Fruit fly (Drosophila melanogaster) whole organism, embryonic: Measurements from ENCODE around the gene prt.

ENCODE experiments used
- Atf6 ChIP-seq: fragments of 200-800 bp; sonication (Bioruptor generic); IDR thresholded peaks from 2 replicates; pipeline ENCODE4 v1.3.6; 2022; ENCODE audit warnings: missing biosample characterization, missing genetic modification characterization
- CG12744 ChIP-seq: fragments of 200-800 bp; sonication (Bioruptor generic); optimal IDR thresholded peaks from 2 replicates; lab custom pipeline; 2016; ENCODE audit warnings: missing biosample characterization, missing genetic modification characterization
- CG13287 ChIP-seq: fragments of 200-800 bp; sonication (Bioruptor generic); IDR thresholded peaks from 2 replicates; pipeline ENCODE4 v1.3.6; 2022; ENCODE audit warnings: missing biosample characterization, missing genetic modification characterization; ENCODE audit not compliant: partially characterized antibody
- CG15011 ChIP-seq: fragments of 200-800 bp; sonication (Bioruptor generic); optimal IDR thresholded peaks from 3 replicates; lab custom pipeline; 2018; ENCODE audit warnings: missing biosample characterization, mild to moderate bottlenecking, missing genetic modification characterization
- CG18599 ChIP-seq: fragments of 200-800 bp; sonication (Bioruptor generic); optimal IDR thresholded peaks from 3 replicates; lab custom pipeline; 2017; ENCODE audit warnings: missing biosample characterization, missing genetic modification characterization, mild to moderate bottlenecking, moderate library complexity, missing genetic modification reagents
- CG18619 ChIP-seq: fragments of 200-800 bp; sonication (Bioruptor generic); optimal IDR thresholded peaks from 3 replicates; lab custom pipeline; 2017; ENCODE audit warnings: missing biosample characterization, mild to moderate bottlenecking, missing genetic modification characterization
- CG2116 ChIP-seq: fragments of 200-800 bp; sonication (Bioruptor generic); optimal IDR thresholded peaks from 3 replicates; lab custom pipeline; 2018; ENCODE audit warnings: missing biosample characterization, mild to moderate bottlenecking, missing genetic modification characterization
- CG2678 ChIP-seq: fragments of 200-800 bp; sonication (Bioruptor generic); optimal IDR thresholded peaks from 3 replicates; lab custom pipeline; 2019; ENCODE audit warnings: missing biosample characterization, mild to moderate bottlenecking, missing genetic modification characterization, moderate library complexity
- CG30020 ChIP-seq: fragments of 200-800 bp; optimal IDR thresholded peaks from 2 replicates; lab custom pipeline; 2019; ENCODE audit warnings: missing biosample characterization, mild to moderate bottlenecking, missing genetic modification characterization, moderate library complexity
- CG34224 ChIP-seq: fragments of 200-800 bp; sonication (Bioruptor generic); IDR thresholded peaks from 3 replicates; pipeline ENCODE4 v1.3.6; 2022; ENCODE audit warnings: missing biosample characterization, missing genetic modification characterization; ENCODE audit not compliant: partially characterized antibody
- CG3847 ChIP-seq: fragments of 200-800 bp; sonication (Bioruptor generic); IDR thresholded peaks from 2 replicates; pipeline ENCODE4 v1.3.6; 2022; ENCODE audit warnings: missing biosample characterization, missing genetic modification characterization
- CG3995 ChIP-seq: fragments of 200-800 bp; sonication (Bioruptor generic); optimal IDR thresholded peaks from 3 replicates; lab custom pipeline; 2016; ENCODE audit warnings: missing biosample characterization, missing genetic modification characterization
- CG42726 ChIP-seq: fragments of 200-800 bp; sonication (Bioruptor generic); IDR thresholded peaks from 2 replicates; pipeline ENCODE4 v1.3.6; 2022; ENCODE audit warnings: missing biosample characterization, missing genetic modification characterization; ENCODE audit not compliant: partially characterized antibody
- CG4730 ChIP-seq: fragments of 200-800 bp; sonication (Bioruptor generic); IDR thresholded peaks from 2 replicates; pipeline ENCODE4 v1.3.6; 2022; ENCODE audit warnings: missing biosample characterization, missing genetic modification characterization
- CG6254 ChIP-seq: fragments of 200-800 bp; sonication (Bioruptor generic); optimal IDR thresholded peaks from 3 replicates; lab custom pipeline; 2017; ENCODE audit warnings: mild to moderate bottlenecking, missing biosample characterization, missing genetic modification reagents, missing genetic modification characterization
- CG6765 ChIP-seq: fragments of 200-800 bp; sonication (Bioruptor generic); optimal IDR thresholded peaks from 3 replicates; lab custom pipeline; 2017; ENCODE audit warnings: missing biosample characterization, mild to moderate bottlenecking, missing genetic modification characterization
- CG6791 ChIP-seq: fragments of 200-800 bp; sonication (Bioruptor generic); IDR thresholded peaks from 3 replicates; pipeline ENCODE4 v1.3.6; 2022; ENCODE audit warnings: missing biosample characterization, missing genetic modification characterization; ENCODE audit not compliant: partially characterized antibody
- CG6854 ChIP-seq: fragments of 200-800 bp; sonication (Bioruptor generic); optimal IDR thresholded peaks from 3 replicates; lab custom pipeline; 2017; ENCODE audit warnings: missing biosample characterization, mild to moderate bottlenecking, missing genetic modification characterization
- CG8281 ChIP-seq: fragments of 200-800 bp; sonication (Bioruptor generic); optimal IDR thresholded peaks from 2 replicates; lab custom pipeline; 2018; ENCODE audit warnings: missing biosample characterization, mild to moderate bottlenecking, missing genetic modification characterization, moderate library complexity
- CG8765 ChIP-seq: fragments of 200-800 bp; sonication (Bioruptor generic); IDR thresholded peaks from 2 replicates; pipeline ENCODE4 v1.3.6; 2022; ENCODE audit warnings: missing biosample characterization, missing genetic modification characterization
- CG9215 ChIP-seq: fragments of 200-800 bp; sonication (Bioruptor generic); IDR thresholded peaks from 2 replicates; pipeline ENCODE4 v1.3.6; 2022; ENCODE audit warnings: missing biosample characterization, missing genetic modification characterization
- Fer1 ChIP-seq: fragments of 200-800 bp; sonication (Bioruptor generic); optimal IDR thresholded peaks from 2 replicates; lab custom pipeline; 2017; ENCODE audit warnings: missing biosample characterization, mild to moderate bottlenecking, missing genetic modification characterization
- HLH4C ChIP-seq: fragments of 200-800 bp; sonication (Bioruptor generic); IDR thresholded peaks from 3 replicates; pipeline ENCODE4 v1.3.6; 2022; ENCODE audit warnings: missing biosample characterization, missing genetic modification characterization; ENCODE audit not compliant: partially characterized antibody
- HmgZ ChIP-seq: fragments of 200-800 bp; sonication (Bioruptor generic); optimal IDR thresholded peaks from 2 replicates; lab custom pipeline; 2018; ENCODE audit warnings: missing biosample characterization, mild to moderate bottlenecking, missing genetic modification characterization
- Lim3 ChIP-seq: fragments of 200-800 bp; sonication (Bioruptor generic); IDR thresholded peaks from 2 replicates; pipeline ENCODE4 v1.3.6; 2022; ENCODE audit warnings: missing biosample characterization, missing genetic modification characterization
- Mrtf ChIP-seq: fragments of 200-800 bp; sonication (Bioruptor generic); IDR thresholded peaks from 3 replicates; pipeline ENCODE4 v1.3.6; 2022; ENCODE audit warnings: missing biosample characterization, missing genetic modification characterization
- Myb ChIP-seq: fragments of 200-800 bp; sonication (Bioruptor generic); optimal IDR thresholded peaks from 2 replicates; lab custom pipeline; 2016; ENCODE audit warnings: missing biosample characterization, missing genetic modification characterization
- al ChIP-seq: fragments of 200-800 bp; sonication (Bioruptor generic); IDR thresholded peaks from 2 replicates; pipeline ENCODE4 v1.3.6; 2022; ENCODE audit warnings: missing biosample characterization, missing genetic modification characterization
- ara ChIP-seq: fragments of 200-800 bp; sonication (Bioruptor generic); IDR thresholded peaks from 2 replicates; pipeline ENCODE4 v1.3.6; 2022; ENCODE audit warnings: missing biosample characterization, missing genetic modification characterization
- ato ChIP-seq: fragments of 200-800 bp; sonication (Bioruptor generic); IDR thresholded peaks from 2 replicates; pipeline ENCODE4 v1.3.6; 2022; ENCODE audit warnings: missing biosample characterization, missing genetic modification characterization; ENCODE audit not compliant: partially characterized antibody
- bigmax ChIP-seq: fragments of 200-800 bp; sonication (Bioruptor generic); optimal IDR thresholded peaks from 2 replicates; lab custom pipeline; 2018; ENCODE audit warnings: missing biosample characterization, mild to moderate bottlenecking, missing genetic modification characterization
- br ChIP-seq: fragments of >200 bp; optimal IDR thresholded peaks from 2 replicates; lab custom pipeline; 2017
- cas ChIP-seq: fragments of 200-800 bp; sonication (Bioruptor generic); IDR thresholded peaks from 2 replicates; pipeline ENCODE4 v1.3.6; 2022; ENCODE audit warnings: missing biosample characterization, missing genetic modification characterization
- crol ChIP-seq: fragments of 200-800 bp; sonication (Bioruptor generic); IDR thresholded peaks from 2 replicates; pipeline ENCODE4 v1.3.6; 2022; ENCODE audit warnings: missing biosample characterization, missing genetic modification characterization
- fd64A ChIP-seq: fragments of 200-800 bp; sonication (Bioruptor generic); optimal IDR thresholded peaks from 3 replicates; lab custom pipeline; 2018; ENCODE audit warnings: missing biosample characterization, mild to moderate bottlenecking, missing genetic modification characterization
- fru ChIP-seq: fragments of >200 bp; optimal IDR thresholded peaks from 2 replicates; lab custom pipeline; 2017
- ftz-f1 ChIP-seq: fragments of 200-800 bp; sonication (Bioruptor generic); optimal IDR thresholded peaks from 2 replicates; lab custom pipeline; 2016; ENCODE audit warnings: missing biosample characterization, missing genetic modification characterization
- grau ChIP-seq: fragments of 200-800 bp; optimal IDR thresholded peaks from 3 replicates; lab custom pipeline; 2019; ENCODE audit warnings: missing biosample characterization, mild to moderate bottlenecking, missing genetic modification characterization, moderate library complexity
- gsb-n ChIP-seq: fragments of 200-800 bp; sonication (Bioruptor generic); optimal IDR thresholded peaks from 3 replicates; lab custom pipeline; 2018; ENCODE audit warnings: missing biosample characterization, mild to moderate bottlenecking, missing genetic modification characterization
- hth ChIP-seq: fragments of >200 bp; optimal IDR thresholded peaks from 2 replicates; lab custom pipeline; 2017; ENCODE audit warnings: inconsistent platforms
- lilli ChIP-seq: fragments of 200-800 bp; sonication (Bioruptor generic); optimal IDR thresholded peaks from 3 replicates; lab custom pipeline; 2016; ENCODE audit warnings: missing biosample characterization, missing genetic modification characterization
- nau ChIP-seq: fragments of 200-800 bp; sonication (Bioruptor generic); optimal IDR thresholded peaks from 3 replicates; lab custom pipeline; 2017; ENCODE audit warnings: missing biosample characterization, mild to moderate bottlenecking, missing genetic modification characterization, missing genetic modification reagents
- org-1 ChIP-seq: fragments of 200-800 bp; sonication (Bioruptor generic); optimal IDR thresholded peaks from 2 replicates; lab custom pipeline; 2017; ENCODE audit warnings: missing biosample characterization, missing genetic modification characterization
- pros ChIP-seq: fragments of 200-800 bp; sonication (Bioruptor generic); optimal IDR thresholded peaks from 3 replicates; lab custom pipeline; 2019; ENCODE audit warnings: missing biosample characterization, mild to moderate bottlenecking, missing genetic modification characterization, moderate library complexity
- ranshi ChIP-seq: fragments of 200-800 bp; sonication (Bioruptor generic); IDR thresholded peaks from 2 replicates; pipeline ENCODE4 v1.3.6; 2022; ENCODE audit warnings: missing biosample characterization, missing genetic modification characterization
- salm ChIP-seq: fragments of 200-800 bp; sonication (Bioruptor generic); optimal IDR thresholded peaks from 2 replicates; lab custom pipeline; 2018; ENCODE audit warnings: missing biosample characterization, mild to moderate bottlenecking, missing genetic modification characterization
- shn ChIP-seq: fragments of 200-800 bp; sonication (Bioruptor generic); optimal IDR thresholded peaks from 3 replicates; lab custom pipeline; 2016; ENCODE audit warnings: missing biosample characterization, missing genetic modification characterization
- sim ChIP-seq: fragments of 200-800 bp; sonication (Bioruptor generic); IDR thresholded peaks from 2 replicates; pipeline ENCODE4 v1.3.6; 2022; ENCODE audit warnings: missing biosample characterization, missing genetic modification characterization
- stc ChIP-seq: fragments of 200-800 bp; sonication (Bioruptor generic); IDR thresholded peaks from 2 replicates; pipeline ENCODE4 v1.3.6; 2022; ENCODE audit warnings: missing biosample characterization, missing genetic modification characterization
- usp ChIP-seq: fragments of >200 bp; optimal IDR thresholded peaks from 2 replicates; lab custom pipeline; 2017; ENCODE audit warnings: missing biosample characterization, missing genetic modification characterization
- zf30C ChIP-seq: fragments of 200-800 bp; sonication (Bioruptor generic); optimal IDR thresholded peaks from 3 replicates; lab custom pipeline; 2018; ENCODE audit warnings: missing biosample characterization, mild to moderate bottlenecking, missing genetic modification characterization
- zfh1 ChIP-seq: fragments of 200-800 bp; sonication (Bioruptor generic); IDR thresholded peaks from 3 replicates; pipeline ENCODE4 v1.3.6; 2022; ENCODE audit warnings: missing biosample characterization, missing genetic modification characterization

prt gene

dm6 chr3R:23725711-23726349 is 27.0 kb upstream of the prt start (continued):
- TF ChIP-seq Myb: no peak
- TF ChIP-seq ftz-f1 (GFP tag; lab: Kevin White, UChicago): peak; percentile 71
- peak; percentile 49; the same call in 1 of the 2 replicates for TF ChIP-seq Atf6 (GFP tag; lab: Robert Waterston, UW)
- TF ChIP-seq CG3995 (GFP tag; lab: Kevin White, UChicago): no peak
- TF ChIP-seq HmgZ: peak; percentile 68
- TF ChIP-seq Lim3 (GFP tag; lab: Robert Waterston, UW): no peak
- no peak for TF ChIP-seq zf30C (GFP tag; lab: Kevin White, UChicago)
- no peak for TF ChIP-seq CG2116 (GFP tag; lab: Kevin White, UChicago)
- no peak for TF ChIP-seq ara (GFP tag; lab: Robert Waterston, UW)
- no peak for TF ChIP-seq CG30020 (tag; lab: Kevin White, UChicago)
- TF ChIP-seq CG6854 (GFP tag; lab: Kevin White, UChicago): no peak
- peak; percentile 66 for TF ChIP-seq CG18599
- no peak for TF ChIP-seq ranshi (GFP tag; lab: Robert Waterston, UW)
- no peak for TF ChIP-seq zfh1 (GFP tag; lab: Robert Waterston, UW)
- no peak for TF ChIP-seq CG6765 (GFP tag; lab: Kevin White, UChicago)
- no peak for TF ChIP-seq shn (GFP tag; lab: Kevin White, UChicago)
- no peak for TF ChIP-seq usp (GFP tag; lab: Kevin White, UChicago)
- no peak for TF ChIP-seq CG4730
- TF ChIP-seq crol (GFP tag; lab: Robert Waterston, UW): no peak
- TF ChIP-seq fru (lab: Kevin White, UChicago): no peak
- no peak for TF ChIP-seq cas (GFP tag; lab: Robert Waterston, UW)
- no peak for TF ChIP-seq al (GFP tag; lab: Robert Waterston, UW)
- no peak for TF ChIP-seq CG3847 (GFP tag; lab: Robert Waterston, UW)
- TF ChIP-seq CG6254 (GFP tag; lab: Kevin White, UChicago): no peak
- TF ChIP-seq salm (tag; lab: Kevin White, UChicago): peak; percentile 28
- TF ChIP-seq CG13287 (GFP tag; lab: Robert Waterston, UW): 0 out of 2 replicates have a peak, but pooled peaks have one; percentile 7
- TF ChIP-seq CG15011 (GFP tag; lab: Kevin White, UChicago): no peak
- no peak for TF ChIP-seq bigmax
- no peak for TF ChIP-seq pros (GFP tag; lab: Kevin White, UChicago)
- TF ChIP-seq CG6791: no peak
- no peak for TF ChIP-seq grau
- peak; percentile 14 for TF ChIP-seq org-1 (GFP tag; lab: Kevin White, UChicago)
- TF ChIP-seq br (lab: Kevin White, UChicago): no peak
- no peak for TF ChIP-seq CG9215 (GFP tag; lab: Robert Waterston, UW)
- peak; percentile 19; the same call in 1 of the 2 replicates for TF ChIP-seq CG42726
- peak; percentile 60 for TF ChIP-seq Fer1 (GFP tag; lab: Kevin White, UChicago)
- peak; percentile 46 for TF ChIP-seq CG2678
- TF ChIP-seq CG12744: peak; percentile 30
- TF ChIP-seq lilli (GFP tag; lab: Kevin White, UChicago): no peak
- no peak for TF ChIP-seq gsb-n (tag; lab: Kevin White, UChicago)
- TF ChIP-seq CG34224: no peak
- no peak for TF ChIP-seq ato (GFP tag; lab: Robert Waterston, UW)
- TF ChIP-seq hth: no peak
- no peak for TF ChIP-seq sim (GFP tag; lab: Robert Waterston, UW)
- TF ChIP-seq CG18619 (GFP tag; lab: Kevin White, UChicago): peak; percentile 34
- TF ChIP-seq Mrtf (GFP tag; lab: Robert Waterston, UW): no peak
- TF ChIP-seq fd64A: peak; percentile 42
- peak; percentile 40 for TF ChIP-seq nau
- TF ChIP-seq CG8281 (tag; lab: Kevin White, UChicago): no peak
- no peak for TF ChIP-seq CG8765
- no peak; the same call in 1 of the 2 replicates for TF ChIP-seq stc (GFP tag; lab: Robert Waterston, UW)
- no peak for TF ChIP-seq HLH4C (GFP tag; lab: Robert Waterston, UW)
